Fruit fly (Drosophila melanogaster): ENCODE measurements around the gene mus81.

Gene mus81

DNA sequence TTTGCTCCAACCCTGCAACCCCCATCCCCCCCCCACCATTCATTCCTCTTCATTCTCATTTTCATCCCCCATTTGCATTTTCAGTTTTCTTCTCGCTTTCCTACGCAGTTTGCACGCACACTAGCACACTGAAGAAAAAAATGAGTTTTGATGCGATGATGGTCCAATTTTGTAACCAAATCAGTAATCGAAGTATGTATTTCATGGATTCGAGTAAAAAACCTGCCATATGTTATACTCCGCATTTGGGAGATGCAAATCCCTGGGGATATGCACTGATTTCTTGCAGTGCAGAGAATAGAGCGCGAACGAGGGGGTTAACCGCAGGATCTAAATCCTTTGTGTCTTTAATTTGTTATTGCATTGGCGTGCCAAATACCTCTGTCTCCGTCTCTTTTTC is 15.0 kb downstream of the mus81 start (continued):
- TF ChIP-seq CG12071 (GFP tag; optimal IDR thresholded peaks at IDR 0.05) (peak; percentile 75), ems (GFP tag; optimal IDR thresholded peaks at IDR 0.05) (peak; percentile 12), dpn (GFP tag; optimal IDR thresholded peaks at IDR 0.05) (peak; percentile 58 to 73), HLH3B (GFP tag; IDR thresholded peaks at IDR 0.05) (peak; percentile 71), CG8765 (GFP tag; IDR thresholded peaks at IDR 0.05) (no peak), Kr (GFP tag; optimal IDR thresholded peaks at IDR 0.05) (no peak), BtbVII (GFP tag; optimal IDR thresholded peaks at IDR 0.05) (peak; percentile 41), pb (GFP tag; optimal IDR thresholded peaks at IDR 0.05) (peak; percentile 62), Hr51 (GFP tag; optimal IDR thresholded peaks at IDR 0.05) (peak; percentile 7 to 65), CG7987 (GFP tag; optimal IDR thresholded peaks at IDR 0.05) (no peak), luna (GFP tag; optimal IDR thresholded peaks at IDR 0.05) (no peak), CG6254 (GFP tag; optimal IDR thresholded peaks at IDR 0.05) (no peak), CG10431 (GFP tag; optimal IDR thresholded peaks at IDR 0.05) (no peak), grau (tag; optimal IDR thresholded peaks at IDR 0.05) (peak; percentile 64), Sry-β (GFP tag; optimal IDR thresholded peaks at IDR 0.05) (no peak), shn (GFP tag; optimal IDR thresholded peaks at IDR 0.05) (peak; percentile 22), CG4328 (GFP tag; optimal IDR thresholded peaks at IDR 0.05) (no peak), CG12299 (tag; optimal IDR thresholded peaks at IDR 0.05) (peak; percentile 8), dmrt99B (tag; optimal IDR thresholded peaks at IDR 0.05) (peak; percentile 77), gt (GFP tag; IDR thresholded peaks at IDR 0.05) (no peak), dysf (GFP tag; IDR thresholded peaks at IDR 0.05) (peak; percentile 72), CG33557 (GFP tag; optimal IDR thresholded peaks at IDR 0.05) (no peak), pnt (GFP tag; optimal IDR thresholded peaks at IDR 0.05) (peak; percentile 67), cg (GFP tag; optimal IDR thresholded peaks at IDR 0.05) (no peak), hb (GFP tag; IDR thresholded peaks at IDR 0.05; ENCODE audit: partially characterized antibody) (no peak), CG30020 (tag; optimal IDR thresholded peaks at IDR 0.05) (no peak), CG1603 (tag; optimal IDR thresholded peaks at IDR 0.05) (peak; percentile 78), h (optimal IDR thresholded peaks at IDR 0.05) (no peak), CG17186 (GFP tag; optimal IDR thresholded peaks at IDR 0.05) (no peak), vvl (GFP tag; IDR thresholded peaks at IDR 0.05) (peak; percentile 69), CG3163 (GFP tag; optimal IDR thresholded peaks at IDR 0.05) (no peak), CG6175 (GFP tag; IDR thresholded peaks at IDR 0.05) (no peak), sisA (GFP tag; IDR thresholded peaks at IDR 0.05) (peak; percentile 75), CG11695 (GFP tag; IDR thresholded peaks at IDR 0.05) (no peak), tap (tag; optimal IDR thresholded peaks at IDR 0.05) (peak; percentile 52), mld (GFP tag; IDR thresholded peaks at IDR 0.05; ENCODE audit: partially characterized antibody) (no peak), eve (GFP tag; optimal IDR thresholded peaks at IDR 0.05) (peak in 1 of 2 experiments; percentile 71), CG9797 (GFP tag; optimal IDR thresholded peaks at IDR 0.05) (no peak), slp2 (GFP tag; optimal IDR thresholded peaks at IDR 0.05) (peak; percentile 43), stwl (tag; optimal IDR thresholded peaks at IDR 0.05) (no peak), Atf-2 (GFP tag; optimal IDR thresholded peaks at IDR 0.05) (no peak), Ptx1 (GFP tag; IDR thresholded peaks at IDR 0.05) (peak; percentile 66), CG7839 (tag; optimal IDR thresholded peaks at IDR 0.05) (peak; percentile 74), Max (GFP tag; optimal IDR thresholded peaks at IDR 0.05) (no peak), CG17385 (GFP tag; optimal IDR thresholded peaks at IDR 0.05) (peak; percentile 41), CG30431 (GFP tag; optimal IDR thresholded peaks at IDR 0.05) (peak; percentile 36), zfh1 (GFP tag; IDR thresholded peaks at IDR 0.05) (peak; percentile 63; the same call in 1 of the 3 replicates), esg (GFP tag; conservative IDR thresholded peaks at IDR 0.05) (peak; percentile 64), CG8388 (GFP tag; optimal IDR thresholded peaks at IDR 0.05) (peak; percentile 41), ken (GFP tag; IDR thresholded peaks at IDR 0.05) (peak; percentile 43; the same call in 1 of the 3 replicates), CG17802 (tag; optimal IDR thresholded peaks at IDR 0.05) (peak; percentile 24), Ets65A (GFP tag) (peak; percentile 93)
